Fruit fly (Drosophila melanogaster): ENCODE measurements around the gene Or83a.

Or83a gene

DNA sequence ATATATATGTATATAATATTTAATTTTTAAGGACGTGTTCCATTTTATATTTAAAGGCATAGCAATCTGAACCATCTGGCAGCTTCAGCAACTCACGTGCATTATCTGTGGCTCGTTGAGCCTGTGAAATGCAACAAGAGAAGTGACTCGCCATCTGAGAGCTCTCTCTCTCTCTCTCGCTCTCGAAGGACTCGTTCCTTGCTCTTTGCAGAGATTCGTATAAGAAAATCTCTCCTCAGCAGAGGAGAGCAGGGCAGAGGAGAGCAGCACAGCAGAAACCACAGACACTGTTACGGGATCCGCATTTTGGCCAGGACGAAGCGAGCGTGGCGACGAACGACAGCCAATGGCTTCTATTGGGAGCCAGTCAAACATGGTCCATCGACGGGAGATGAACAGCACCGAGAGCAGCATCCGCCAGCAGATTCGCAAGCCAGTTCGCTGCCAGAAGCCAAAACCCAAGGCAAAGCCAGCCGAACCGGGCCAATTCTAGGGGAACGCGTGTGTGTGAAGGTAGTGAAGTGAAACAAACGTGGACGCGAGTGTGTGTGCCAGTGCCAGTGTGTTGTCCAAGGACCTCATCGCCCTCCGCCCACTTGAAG lies 15.3 kb upstream of the Or83a start, which contains the start of gene CG14669:
CG14669 (plus strand) TSS at position 381 of the 602 bp plus-strand sequence.
- TF ChIP-seq Ets98B (GFP tag; IDR thresholded peaks at IDR 0.05), result no peak
- TF ChIP-seq CG14655 (GFP tag; optimal IDR thresholded peaks at IDR 0.05), result no peak
- no peak for TF ChIP-seq CG9948 (tag; optimal IDR thresholded peaks at IDR 0.05)
- TF ChIP-seq CG34367 (tag; optimal IDR thresholded peaks at IDR 0.05), result no peak
- no peak for TF ChIP-seq Pif1B (GFP tag; optimal IDR thresholded peaks at IDR 0.05)
- TF ChIP-seq CG32121 (GFP tag; IDR thresholded peaks at IDR 0.05), result no peak
- no peak for TF ChIP-seq CG13204 (GFP tag; optimal IDR thresholded peaks at IDR 0.05)
- TF ChIP-seq gl (tag; optimal IDR thresholded peaks at IDR 0.05), result no peak

DNA sequence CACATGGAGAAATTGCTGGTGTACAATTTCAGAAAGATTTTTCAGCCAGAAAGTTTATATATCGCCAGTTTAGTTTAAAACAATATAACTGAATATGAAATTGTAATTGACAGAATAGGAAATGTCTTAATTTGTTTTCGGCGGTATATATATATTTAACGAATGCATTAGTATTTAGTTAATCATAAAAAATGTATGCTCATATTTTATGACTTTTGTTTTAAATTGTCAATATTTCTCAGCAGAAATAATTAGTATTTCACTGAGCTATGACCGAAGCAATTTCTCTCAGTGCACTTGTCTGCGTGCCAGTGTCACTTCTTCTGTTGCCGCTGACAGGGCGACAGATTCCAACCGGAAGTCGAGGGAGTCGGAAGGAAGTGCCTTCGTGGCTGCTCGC lies 14.0 kb upstream of the Or83a start:
- TF ChIP-seq EcR (GFP tag; optimal IDR thresholded peaks at IDR 0.05) (no peak), CG8301 (tag; optimal IDR thresholded peaks at IDR 0.05) (peak; percentile 11), Pif1B (GFP tag; optimal IDR thresholded peaks at IDR 0.05) (no peak), CG12605 (GFP tag; IDR thresholded peaks at IDR 0.05) (no peak), Pif1A (GFP tag; optimal IDR thresholded peaks at IDR 0.05) (no peak), CG17806 (tag; optimal IDR thresholded peaks at IDR 0.05) (no peak), CG10348 (GFP tag; IDR thresholded peaks at IDR 0.05) (no peak), fd96Ca (GFP tag; IDR thresholded peaks at IDR 0.05) (no peak), D1 (tag; optimal IDR thresholded peaks at IDR 0.05) (no peak), CG8159 (tag; optimal IDR thresholded peaks at IDR 0.05) (peak; percentile 36), CG15710 (tag; optimal IDR thresholded peaks at IDR 0.05) (no peak), Ets98B (GFP tag; IDR thresholded peaks at IDR 0.05) (no peak), CG34367 (tag; optimal IDR thresholded peaks at IDR 0.05) (no peak), CG13204 (GFP tag; optimal IDR thresholded peaks at IDR 0.05) (no peak), gl (tag; optimal IDR thresholded peaks at IDR 0.05) (no peak), CG4496 (GFP tag; IDR thresholded peaks at IDR 0.05) (no peak)

DNA sequence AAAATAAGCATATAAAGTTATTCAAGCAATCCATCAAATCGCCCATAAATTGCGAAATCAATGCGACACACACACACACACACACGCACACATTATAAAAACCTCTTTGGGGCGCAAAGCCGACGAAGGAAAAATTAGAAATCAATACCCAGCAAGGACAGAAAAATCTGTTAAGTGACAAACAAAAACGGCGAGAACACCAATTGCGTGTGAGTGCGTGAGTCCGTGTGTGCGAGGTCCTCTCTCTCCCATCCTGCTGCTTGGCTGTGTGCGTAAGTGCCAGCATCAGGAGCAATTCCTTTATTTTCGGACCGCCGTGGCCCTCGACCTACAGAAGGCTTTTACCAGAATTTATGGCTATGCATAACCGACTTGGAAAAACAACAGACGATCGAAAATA lies 13.3 kb upstream of the Or83a start, which contains the start of gene Orco:
Orco (minus strand) TSS at position 101 of the 400 bp plus-strand sequence.
- TF ChIP-seq gl (tag; optimal IDR thresholded peaks at IDR 0.05) (no peak), CG4496 (GFP tag; IDR thresholded peaks at IDR 0.05) (no peak), Ets98B (GFP tag; IDR thresholded peaks at IDR 0.05) (no peak), CG8301 (tag; optimal IDR thresholded peaks at IDR 0.05) (no peak), CG17806 (tag; optimal IDR thresholded peaks at IDR 0.05) (no peak), rn (GFP tag; IDR thresholded peaks at IDR 0.05) (no peak), CG9948 (tag; optimal IDR thresholded peaks at IDR 0.05) (no peak), CG15710 (tag; optimal IDR thresholded peaks at IDR 0.05) (no peak), Pif1A (GFP tag; optimal IDR thresholded peaks at IDR 0.05) (no peak), D1 (tag; optimal IDR thresholded peaks at IDR 0.05) (no peak), CG32121 (GFP tag; IDR thresholded peaks at IDR 0.05) (no peak), CG12605 (GFP tag; IDR thresholded peaks at IDR 0.05) (no peak), CG8159 (tag; optimal IDR thresholded peaks at IDR 0.05) (no peak), CG10348 (GFP tag; IDR thresholded peaks at IDR 0.05) (no peak), Snoo (tag; optimal IDR thresholded peaks at IDR 0.05) (no peak), CG34367 (tag; optimal IDR thresholded peaks at IDR 0.05) (no peak), CG14655 (GFP tag; optimal IDR thresholded peaks at IDR 0.05) (no peak), EcR (GFP tag; optimal IDR thresholded peaks at IDR 0.05) (no peak), CG13204 (GFP tag; optimal IDR thresholded peaks at IDR 0.05) (no peak), Pif1B (GFP tag; optimal IDR thresholded peaks at IDR 0.05) (no peak)

DNA sequence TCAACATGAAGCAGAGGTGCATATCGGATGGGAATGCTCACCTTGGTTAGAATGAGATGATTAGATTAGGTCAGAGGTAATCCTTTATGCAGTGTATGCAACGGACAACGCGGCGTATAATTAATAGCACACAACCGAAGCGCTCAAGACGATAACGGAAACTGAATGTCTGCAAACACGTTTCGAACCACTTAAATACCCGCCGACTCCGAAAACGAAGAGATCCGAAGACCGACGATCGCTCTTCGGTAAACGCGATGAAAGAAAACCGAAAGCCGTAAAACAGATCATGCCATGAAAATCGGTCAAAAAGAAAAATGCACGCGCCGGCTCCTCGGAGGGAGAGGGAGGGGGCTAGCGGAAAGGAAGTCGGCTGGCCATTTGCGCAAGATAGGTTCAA lies 5.0 kb upstream of the Or83a start, which contains the start of gene CG2663:
CG2663 (minus strand) TSS at position 173 of the 400 bp plus-strand sequence.
- TF ChIP-seq CG8301 (tag; optimal IDR thresholded peaks at IDR 0.05) (no peak), CG10348 (GFP tag; IDR thresholded peaks at IDR 0.05) (no peak), CG13204 (GFP tag; optimal IDR thresholded peaks at IDR 0.05) (no peak), CG14655 (GFP tag; optimal IDR thresholded peaks at IDR 0.05) (no peak), CG12605 (GFP tag; IDR thresholded peaks at IDR 0.05) (0 out of 2 replicates have a peak, but pooled peaks have one; percentile 18), Pif1A (GFP tag; optimal IDR thresholded peaks at IDR 0.05) (no peak), CG17806 (tag; optimal IDR thresholded peaks at IDR 0.05) (no peak), CG32121 (GFP tag; IDR thresholded peaks at IDR 0.05) (peak; percentile 17; the same call in 1 of the 2 replicates), Snoo (tag; optimal IDR thresholded peaks at IDR 0.05) (no peak), gl (tag; optimal IDR thresholded peaks at IDR 0.05) (no peak), CG8159 (tag; optimal IDR thresholded peaks at IDR 0.05) (no peak), Pif1B (GFP tag; optimal IDR thresholded peaks at IDR 0.05) (no peak), rn (GFP tag; IDR thresholded peaks at IDR 0.05) (no peak), fd96Ca (GFP tag; IDR thresholded peaks at IDR 0.05) (no peak), Ets98B (GFP tag; IDR thresholded peaks at IDR 0.05) (no peak), D1 (tag; optimal IDR thresholded peaks at IDR 0.05) (no peak), CG4496 (GFP tag; IDR thresholded peaks at IDR 0.05) (peak; percentile 54; the same call in 1 of the 3 replicates), EcR (GFP tag; optimal IDR thresholded peaks at IDR 0.05) (no peak), CG34367 (tag; optimal IDR thresholded peaks at IDR 0.05) (no peak), CG9948 (tag; optimal IDR thresholded peaks at IDR 0.05) (no peak), CG15710 (tag; optimal IDR thresholded peaks at IDR 0.05) (no peak)

DNA sequence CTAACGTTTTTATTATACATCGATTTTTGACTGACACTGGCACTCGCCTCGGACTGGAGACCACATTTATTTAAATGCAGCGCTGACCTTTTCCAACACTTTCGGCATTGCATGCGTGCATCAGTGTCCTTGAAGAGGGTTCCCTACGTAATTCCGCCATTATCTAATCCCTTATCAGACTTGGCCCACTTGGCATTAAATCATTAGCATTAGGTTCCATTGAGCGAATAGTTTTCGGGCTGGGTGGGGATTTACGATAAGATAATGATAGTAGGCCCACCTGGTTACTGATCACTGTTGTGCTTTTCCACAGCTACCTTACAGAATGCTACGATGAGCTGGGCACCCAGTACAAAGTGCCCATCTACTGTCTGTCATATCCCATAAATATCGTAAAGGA lies 3.8 kb downstream of the Or83a start:
- TF ChIP-seq Pif1A (GFP tag; optimal IDR thresholded peaks at IDR 0.05), result no peak
- TF ChIP-seq CG14655 (GFP tag; optimal IDR thresholded peaks at IDR 0.05), result no peak
- TF ChIP-seq CG34367 (tag; optimal IDR thresholded peaks at IDR 0.05), result no peak
- TF ChIP-seq EcR (GFP tag; optimal IDR thresholded peaks at IDR 0.05), result no peak
- TF ChIP-seq CG13204 (GFP tag; optimal IDR thresholded peaks at IDR 0.05), result no peak
- no peak for TF ChIP-seq CG10348 (GFP tag; IDR thresholded peaks at IDR 0.05)
- no peak for TF ChIP-seq CG8159 (tag; optimal IDR thresholded peaks at IDR 0.05)
- no peak for TF ChIP-seq CG8301 (tag; optimal IDR thresholded peaks at IDR 0.05)
- TF ChIP-seq D1 (tag; optimal IDR thresholded peaks at IDR 0.05), result no peak
- no peak for TF ChIP-seq CG9948 (tag; optimal IDR thresholded peaks at IDR 0.05)
- TF ChIP-seq CG15710 (tag; optimal IDR thresholded peaks at IDR 0.05), result no peak
- no peak for TF ChIP-seq gl (tag; optimal IDR thresholded peaks at IDR 0.05)
- no peak for TF ChIP-seq CG32121 (GFP tag; IDR thresholded peaks at IDR 0.05)
- no peak for TF ChIP-seq CG12605 (GFP tag; IDR thresholded peaks at IDR 0.05)
- TF ChIP-seq Pif1B (GFP tag; optimal IDR thresholded peaks at IDR 0.05), result no peak
- no peak for TF ChIP-seq CG17806 (tag; optimal IDR thresholded peaks at IDR 0.05)
- TF ChIP-seq Ets98B (GFP tag; IDR thresholded peaks at IDR 0.05), result no peak

All from whole organism, pupa.